Fruit fly (Drosophila melanogaster): ENCODE data around the gene nullo.

The nullo gene

dm6 chrX:7067248-7067647 is 18.0 kb downstream of the nullo start (continued):
- TF ChIP-seq Fer3 (tag; optimal IDR thresholded peaks at IDR 0.05) (no peak), CG2678 (tag; optimal IDR thresholded peaks at IDR 0.05) (peak; percentile 35), disco-r (GFP tag; optimal IDR thresholded peaks at IDR 0.05) (no peak), chm (GFP tag; IDR thresholded peaks at IDR 0.05) (no peak), CG9932 (GFP tag; IDR thresholded peaks at IDR 0.05) (peak; percentile 59), CG10431 (GFP tag; optimal IDR thresholded peaks at IDR 0.05) (no peak), da (GFP tag; optimal IDR thresholded peaks at IDR 0.05) (no peak), ind (GFP tag; optimal IDR thresholded peaks at IDR 0.05) (no peak), CG15514 (GFP tag; optimal IDR thresholded peaks at IDR 0.05) (no peak), Ets65A (GFP tag) (no peak), Poxn (GFP tag; IDR thresholded peaks at IDR 0.05) (no peak), E2f2 (GFP tag; IDR thresholded peaks at IDR 0.05) (no peak), CG13775 (GFP tag; optimal IDR thresholded peaks at IDR 0.05) (no peak), gce (GFP tag; IDR thresholded peaks at IDR 0.05) (no peak), CG1602 (GFP tag; optimal IDR thresholded peaks at IDR 0.05) (no peak), CG12391 (tag; optimal IDR thresholded peaks at IDR 0.05) (no peak), CG12744 (GFP tag; optimal IDR thresholded peaks at IDR 0.05) (no peak), CG32532 (GFP tag; IDR thresholded peaks at IDR 0.05) (no peak), Dbx (GFP tag; IDR thresholded peaks at IDR 0.05) (0 out of 3 replicates have a peak, but pooled peaks have one; percentile 8), H15 (GFP tag; IDR thresholded peaks at IDR 0.05) (no peak), slbo (GFP tag; IDR thresholded peaks at IDR 0.05) (peak; percentile 56; the same call in 1 of the 2 replicates), lbe (GFP tag; optimal IDR thresholded peaks at IDR 0.05) (peak; percentile 14), mam (GFP tag; optimal IDR thresholded peaks at IDR 0.05) (no peak), CG6765 (GFP tag; optimal IDR thresholded peaks at IDR 0.05) (peak; percentile 16), pzg (GFP tag; optimal IDR thresholded peaks at IDR 0.05) (no peak), CG34376 (GFP tag; optimal IDR thresholded peaks at IDR 0.05) (peak; percentile 12), Ptx1 (GFP tag; IDR thresholded peaks at IDR 0.05) (no peak), CG7357 (GFP tag; IDR thresholded peaks at IDR 0.05) (no peak), Meics (GFP tag; optimal IDR thresholded peaks at IDR 0.05) (peak; percentile 33), CG32767 (GFP tag; IDR thresholded peaks at IDR 0.05) (no peak), fd3F (GFP tag; optimal IDR thresholded peaks at IDR 0.05) (no peak), CG10147 (GFP tag; optimal IDR thresholded peaks at IDR 0.05) (no peak), scrt (GFP tag; optimal IDR thresholded peaks at IDR 0.05) (no peak), Ssrp (tag; optimal IDR thresholded peaks at IDR 0.05) (no peak), CG4282 (GFP tag; optimal IDR thresholded peaks at IDR 0.05) (no peak), ap (GFP tag; IDR thresholded peaks at IDR 0.05) (no peak), caup (GFP tag; optimal IDR thresholded peaks at IDR 0.05; ENCODE audit: severe bottlenecking) (peak; percentile 16), ttk (GFP tag; IDR thresholded peaks at IDR 0.05) (no peak), Camta (GFP tag; optimal IDR thresholded peaks at IDR 0.05) (no peak), NC2β (GFP tag; optimal IDR thresholded peaks at IDR 0.05) (no peak), CG12659 (GFP tag; optimal IDR thresholded peaks at IDR 0.05) (no peak), abd-A (tag; optimal IDR thresholded peaks at IDR 0.05) (no peak), CG13624 (GFP tag; optimal IDR thresholded peaks at IDR 0.05) (no peak), CG9727 (GFP tag; optimal IDR thresholded peaks at IDR 0.05) (peak; percentile 32), CG7556 (GFP tag; optimal IDR thresholded peaks at IDR 0.05) (no peak), dm (GFP tag; optimal IDR thresholded peaks at IDR 0.05) (no peak), stwl (tag; optimal IDR thresholded peaks at IDR 0.05) (no peak), CG18599 (GFP tag; optimal IDR thresholded peaks at IDR 0.05) (peak; percentile 51), Fer1 (GFP tag; optimal IDR thresholded peaks at IDR 0.05) (no peak), crp (GFP tag; optimal IDR thresholded peaks at IDR 0.05) (no peak), gt (GFP tag; IDR thresholded peaks at IDR 0.05) (no peak), CG6813 (GFP tag; optimal IDR thresholded peaks at IDR 0.05) (no peak)
